Fruit fly (Drosophila melanogaster) whole organism, pupa: ENCODE results near the gene Sik2.

Experiments
- CG10348 ChIP-seq: fragments of 200-800 bp; sonication (Bioruptor generic); IDR thresholded peaks from 2 replicates; pipeline ENCODE4 v1.3.6; 2022; ENCODE audit warnings: missing biosample characterization, missing genetic modification characterization
- CG12605 ChIP-seq: fragments of 200-800 bp; sonication (Bioruptor generic); IDR thresholded peaks from 2 replicates; pipeline ENCODE4 v1.3.6; 2022; ENCODE audit warnings: missing biosample characterization, missing genetic modification characterization
- CG13204 ChIP-seq: fragments of 200-800 bp; sonication (Bioruptor generic); optimal IDR thresholded peaks from 2 replicates; lab custom pipeline; 2018; ENCODE audit warnings: missing biosample characterization, mild to moderate bottlenecking, missing genetic modification characterization, moderate library complexity
- CG14655 ChIP-seq: fragments of 200-800 bp; sonication (Bioruptor generic); optimal IDR thresholded peaks from 3 replicates; lab custom pipeline; 2017; ENCODE audit warnings: mild to moderate bottlenecking, missing biosample characterization, missing genetic modification reagents, missing genetic modification characterization
- CG15710 ChIP-seq: fragments of 200-800 bp; sonication (Bioruptor generic); optimal IDR thresholded peaks from 2 replicates; lab custom pipeline; 2018; ENCODE audit warnings: missing biosample characterization, mild to moderate bottlenecking, missing genetic modification characterization, moderate library complexity
- CG17806 ChIP-seq: fragments of 200-800 bp; sonication (Bioruptor generic); optimal IDR thresholded peaks from 2 replicates; lab custom pipeline; 2018; ENCODE audit warnings: missing biosample characterization, mild to moderate bottlenecking, missing genetic modification characterization, moderate library complexity
- CG32121 ChIP-seq: fragments of 200-800 bp; sonication (Bioruptor generic); IDR thresholded peaks from 2 replicates; pipeline ENCODE4 v1.3.6; 2022; ENCODE audit warnings: missing biosample characterization, missing genetic modification characterization
- CG34367 ChIP-seq: fragments of 200-800 bp; sonication (Bioruptor generic); optimal IDR thresholded peaks from 2 replicates; lab custom pipeline; 2018; ENCODE audit warnings: missing biosample characterization, mild to moderate bottlenecking, missing genetic modification characterization
- CG4496 ChIP-seq: fragments of 200-800 bp; sonication (Bioruptor generic); IDR thresholded peaks from 3 replicates; pipeline ENCODE4 v1.3.6; 2022; ENCODE audit warnings: missing biosample characterization, missing genetic modification characterization
- CG8159 ChIP-seq: fragments of 200-800 bp; sonication (Bioruptor generic); optimal IDR thresholded peaks from 3 replicates; lab custom pipeline; 2018; ENCODE audit warnings: missing biosample characterization, mild to moderate bottlenecking, missing genetic modification characterization, moderate library complexity
- CG8301 ChIP-seq: fragments of 200-800 bp; sonication (Bioruptor generic); optimal IDR thresholded peaks from 2 replicates; lab custom pipeline; 2018; ENCODE audit warnings: missing biosample characterization, mild to moderate bottlenecking, missing genetic modification characterization
- CG9948 ChIP-seq: fragments of 200-800 bp; sonication (Bioruptor generic); optimal IDR thresholded peaks from 2 replicates; lab custom pipeline; 2018; ENCODE audit warnings: missing biosample characterization, mild to moderate bottlenecking, missing genetic modification characterization, moderate library complexity
- D1 ChIP-seq: fragments of 200-800 bp; sonication (Bioruptor generic); optimal IDR thresholded peaks from 2 replicates; lab custom pipeline; 2018; ENCODE audit warnings: missing biosample characterization, mild to moderate bottlenecking, missing genetic modification characterization, moderate library complexity
- EcR ChIP-seq: fragments of 200-800 bp; sonication (Bioruptor generic); optimal IDR thresholded peaks from 3 replicates; lab custom pipeline; 2019; ENCODE audit warnings: missing biosample characterization, missing genetic modification characterization, mild to moderate bottlenecking, moderate library complexity, missing genetic modification reagents
- Ets98B ChIP-seq: fragments of 200-800 bp; sonication (Bioruptor generic); IDR thresholded peaks from 2 replicates; pipeline ENCODE4 v1.3.6; 2022; ENCODE audit warnings: missing biosample characterization, missing genetic modification characterization
- Pif1A ChIP-seq: fragments of 200-800 bp; sonication (Bioruptor generic); optimal IDR thresholded peaks from 3 replicates; lab custom pipeline; 2016; ENCODE audit warnings: missing biosample characterization, missing genetic modification characterization
- Pif1B ChIP-seq: fragments of 200-800 bp; sonication (Bioruptor generic); optimal IDR thresholded peaks from 3 replicates; lab custom pipeline; 2016; ENCODE audit warnings: missing biosample characterization, missing genetic modification characterization
- Snoo ChIP-seq: fragments of 200-800 bp; sonication (Bioruptor generic); optimal IDR thresholded peaks from 3 replicates; lab custom pipeline; 2017; ENCODE audit warnings: missing biosample characterization, mild to moderate bottlenecking, missing genetic modification characterization, inconsistent platforms
- fd96Ca ChIP-seq: fragments of 200-800 bp; sonication (Bioruptor generic); IDR thresholded peaks from 3 replicates; pipeline ENCODE4 v1.3.6; 2022; ENCODE audit warnings: missing biosample characterization, missing genetic modification characterization
- gl ChIP-seq: fragments of 200-800 bp; sonication (Bioruptor generic); optimal IDR thresholded peaks from 2 replicates; lab custom pipeline; 2018; ENCODE audit warnings: missing biosample characterization, mild to moderate bottlenecking, missing genetic modification characterization
- rn ChIP-seq: fragments of 200-800 bp; sonication (Bioruptor generic); IDR thresholded peaks from 2 replicates; pipeline ENCODE4 v1.3.6; 2022; ENCODE audit warnings: missing biosample characterization, missing genetic modification characterization

Gene Sik2

DNA sequence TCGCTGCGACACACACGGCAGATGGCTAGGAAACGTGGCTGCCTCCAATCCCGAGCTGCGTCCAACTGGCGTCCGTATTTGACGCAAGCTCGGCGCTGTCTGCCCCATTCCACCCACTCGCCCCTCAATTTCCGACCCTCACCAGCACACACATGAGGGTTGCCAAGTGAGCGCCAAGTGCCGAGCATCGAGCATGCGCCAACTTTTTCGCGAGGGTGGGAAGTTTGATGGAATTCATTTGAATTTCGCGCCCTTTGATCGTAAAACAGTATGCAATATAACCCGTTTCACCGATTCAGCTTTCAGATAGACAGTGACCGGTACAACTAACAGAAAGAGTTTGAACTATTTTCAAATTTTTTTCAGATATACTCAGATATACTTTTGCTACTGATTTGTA, at the start of gene Sik2:
Gene Sik2 (minus strand): TSS at position 67 of the 400 bp plus-strand sequence.
- TF ChIP-seq CG4496 (GFP tag; lab: Robert Waterston, UW) (peak; percentile 31; the same call in 1 of the 3 replicates), Pif1B (no peak)

DNA sequence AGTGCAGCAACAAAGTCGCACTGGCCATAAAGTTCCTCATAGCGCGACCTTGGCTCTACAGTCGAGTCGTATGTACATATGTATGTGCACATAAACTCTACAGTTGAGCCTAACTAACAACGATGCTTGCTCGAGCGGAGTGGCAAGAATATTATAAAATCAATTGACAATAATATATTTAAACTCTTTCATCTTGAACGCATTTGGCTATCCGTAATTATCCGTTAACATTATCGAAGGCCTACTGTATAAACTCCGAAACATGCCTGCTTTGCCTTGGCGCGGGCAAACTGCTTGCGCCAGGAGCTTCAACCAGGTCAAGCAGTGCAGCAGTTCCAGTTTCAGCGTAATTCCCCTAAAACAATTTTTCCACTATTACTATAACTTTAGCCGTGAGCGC, 46.9 kb upstream of the Sik2 start:
- TF ChIP-seq CG12605 (peak; percentile 46; the same call in 1 of the 2 replicates), CG8301 (tag; lab: Kevin White, UChicago) (no peak), EcR (no peak), CG8159 (tag; lab: Kevin White, UChicago) (no peak), Pif1A (no peak), CG34367 (tag; lab: Kevin White, UChicago) (no peak), CG10348 (0 out of 2 replicates have a peak, but pooled peaks have one; percentile 23), CG13204 (GFP tag; lab: Kevin White, UChicago) (no peak), rn (peak; percentile 45; the same call in 1 of the 2 replicates), Snoo (tag; lab: Kevin White, UChicago) (no peak), Pif1B (no peak), gl (tag; lab: Kevin White, UChicago) (no peak), CG32121 (GFP tag; lab: Robert Waterston, UW) (peak; percentile 74), CG9948 (no peak), Ets98B (GFP tag; lab: Robert Waterston, UW) (peak; percentile 77), CG14655 (GFP tag; lab: Kevin White, UChicago) (no peak), D1 (tag; lab: Kevin White, UChicago) (no peak), CG4496 (GFP tag; lab: Robert Waterston, UW) (peak; percentile 81), CG17806 (tag; lab: Kevin White, UChicago) (peak; percentile 4), fd96Ca (GFP tag; lab: Robert Waterston, UW) (peak; percentile 75), CG15710 (peak; percentile 26)

DNA sequence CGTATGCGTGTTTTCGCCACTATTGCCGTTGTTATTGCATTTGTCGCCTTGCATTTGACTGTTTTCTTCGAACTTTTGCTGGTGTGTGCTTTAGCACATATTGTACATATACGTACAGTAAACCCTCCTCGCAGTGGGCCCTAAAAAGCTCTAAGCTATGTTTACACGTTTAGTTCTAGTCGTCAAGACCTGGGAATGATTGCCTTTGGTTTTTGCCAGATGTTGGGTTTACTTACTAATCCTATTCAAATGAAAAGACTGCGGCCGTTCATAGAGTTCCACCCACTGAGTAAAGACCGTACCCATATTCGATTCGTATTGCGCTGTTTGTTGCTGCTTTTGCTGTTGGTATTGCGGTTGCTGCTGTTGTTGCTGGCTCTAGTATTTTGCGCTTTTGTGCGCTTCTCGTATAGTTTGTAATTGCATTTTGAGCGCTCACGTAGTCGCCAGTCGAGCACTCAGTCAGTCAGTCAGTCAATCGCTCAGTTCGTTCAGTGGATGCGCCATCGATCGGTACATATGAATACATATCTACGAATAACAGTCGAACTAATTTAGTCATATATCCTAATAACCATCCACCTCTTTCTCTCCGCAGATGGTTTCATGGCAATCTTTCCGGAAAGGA, 46.2 kb upstream of the Sik2 start:
- peak; percentile 9 for TF ChIP-seq CG9948
- peak; percentile 72 for TF ChIP-seq CG10348
- TF ChIP-seq CG14655 (GFP tag; lab: Kevin White, UChicago) = no peak
- no peak for TF ChIP-seq Snoo (tag; lab: Kevin White, UChicago)
- peak; percentile 92 for TF ChIP-seq Ets98B (GFP tag; lab: Robert Waterston, UW)
- peak; percentile 44 for TF ChIP-seq Pif1A
- TF ChIP-seq Pif1B = no peak
- no peak for TF ChIP-seq CG17806 (tag; lab: Kevin White, UChicago)
- TF ChIP-seq CG4496 (GFP tag; lab: Robert Waterston, UW) = peak; percentile 79
- peak; percentile 19 for TF ChIP-seq CG15710
- peak; percentile 61 for TF ChIP-seq CG8301 (tag; lab: Kevin White, UChicago)
- peak; percentile 95 for TF ChIP-seq fd96Ca (GFP tag; lab: Robert Waterston, UW)
- peak; percentile 92 for TF ChIP-seq CG32121 (GFP tag; lab: Robert Waterston, UW)
- TF ChIP-seq rn = peak; percentile 33; the same call in 1 of the 2 replicates
- TF ChIP-seq CG12605 = peak; percentile 67

DNA sequence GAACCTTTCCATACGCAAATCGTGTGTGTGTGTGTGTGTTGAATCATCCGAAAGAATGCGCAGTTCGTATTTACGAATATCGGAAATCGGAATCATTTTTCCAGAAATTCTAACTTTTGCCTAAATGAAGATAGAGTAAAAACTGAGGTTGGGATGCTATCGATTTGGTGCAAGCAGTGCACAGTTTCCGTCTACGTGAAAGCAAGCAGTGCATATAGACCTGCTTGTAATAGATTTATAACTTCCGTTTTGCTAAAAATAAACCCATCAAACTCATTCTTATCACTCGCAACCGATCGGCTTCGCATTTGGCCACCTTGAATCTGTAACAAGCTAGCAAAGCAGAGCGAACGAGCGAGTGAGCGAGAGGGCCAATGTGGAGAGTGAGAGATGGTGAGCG, 44.7 kb upstream of the Sik2 start:
- TF ChIP-seq Pif1A = no peak
- no peak for TF ChIP-seq rn
- no peak for TF ChIP-seq CG8159 (tag; lab: Kevin White, UChicago)
- TF ChIP-seq CG15710 = no peak
- TF ChIP-seq CG34367 (tag; lab: Kevin White, UChicago) = no peak
- TF ChIP-seq EcR = no peak
- TF ChIP-seq D1 (tag; lab: Kevin White, UChicago) = no peak

DNA sequence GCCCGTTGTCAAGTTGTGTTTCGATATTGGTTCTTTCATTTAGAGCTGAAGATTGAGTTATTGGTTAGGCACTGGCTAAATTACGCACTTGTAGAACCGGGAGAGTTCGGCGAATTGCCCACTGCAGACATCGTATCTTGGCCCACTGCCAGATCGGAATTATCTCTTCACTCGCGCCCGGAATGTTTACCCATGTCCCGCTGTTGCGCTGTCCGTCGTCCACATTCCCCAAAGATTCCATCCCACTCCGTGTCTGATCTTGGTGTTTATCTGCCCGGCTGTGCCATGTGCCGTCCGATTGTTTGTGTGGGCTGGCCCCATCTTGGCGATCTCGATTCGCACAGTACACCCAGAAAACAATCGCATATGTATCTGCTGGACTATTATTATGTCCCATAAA, 42.6 kb upstream of the Sik2 start:
- TF ChIP-seq CG9948 (no peak), CG15710 (no peak), D1 (tag; lab: Kevin White, UChicago) (no peak), Ets98B (GFP tag; lab: Robert Waterston, UW) (no peak), CG13204 (GFP tag; lab: Kevin White, UChicago) (no peak), gl (tag; lab: Kevin White, UChicago) (no peak), Snoo (tag; lab: Kevin White, UChicago) (no peak), CG8159 (tag; lab: Kevin White, UChicago) (no peak), rn (no peak), CG14655 (GFP tag; lab: Kevin White, UChicago) (no peak), CG10348 (no peak), Pif1B (no peak), CG12605 (no peak), CG17806 (tag; lab: Kevin White, UChicago) (no peak)

DNA sequence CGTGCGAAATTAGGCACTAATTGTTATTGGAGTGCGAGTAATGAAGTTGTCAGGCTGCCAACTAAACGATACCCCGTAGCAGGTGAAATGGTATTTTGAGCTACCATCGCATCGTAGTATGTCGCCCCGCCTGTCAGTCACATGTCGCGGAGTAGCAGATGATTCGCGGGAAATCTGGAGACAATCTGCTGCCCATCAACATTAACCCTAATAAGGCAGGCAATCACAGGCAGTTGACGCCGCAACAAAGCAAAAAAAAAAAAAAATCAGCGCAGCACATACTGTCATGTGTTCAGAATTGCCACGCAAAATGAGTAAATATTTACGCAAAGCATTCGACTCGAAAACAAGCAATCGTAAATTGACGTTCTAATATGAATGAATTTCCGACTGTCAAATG, 42.1 kb upstream of the Sik2 start:
- TF ChIP-seq EcR (no peak), gl (tag; lab: Kevin White, UChicago) (no peak), CG4496 (GFP tag; lab: Robert Waterston, UW) (no peak), CG8301 (tag; lab: Kevin White, UChicago) (no peak), Pif1A (no peak), CG17806 (tag; lab: Kevin White, UChicago) (no peak), CG32121 (GFP tag; lab: Robert Waterston, UW) (no peak), CG15710 (no peak), D1 (tag; lab: Kevin White, UChicago) (no peak), Snoo (tag; lab: Kevin White, UChicago) (no peak), fd96Ca (GFP tag; lab: Robert Waterston, UW) (no peak), Ets98B (GFP tag; lab: Robert Waterston, UW) (no peak), CG34367 (tag; lab: Kevin White, UChicago) (no peak), rn (no peak), CG14655 (GFP tag; lab: Kevin White, UChicago) (no peak), CG12605 (no peak), CG8159 (tag; lab: Kevin White, UChicago) (no peak), CG13204 (GFP tag; lab: Kevin White, UChicago) (no peak), CG9948 (no peak), CG10348 (no peak)
